Fruit fly (Drosophila melanogaster) whole organism, embryonic: ENCODE measurements around the gene CG42445.

Source experiments
- Bdp1 ChIP-seq: fragments of 200-800 bp; sonication (Bioruptor generic); optimal IDR thresholded peaks from 3 replicates; lab custom pipeline; 2016; ENCODE audit warnings: missing biosample characterization, missing genetic modification characterization
- Bgb ChIP-seq: fragments of 200-800 bp; sonication (Bioruptor generic); IDR thresholded peaks from 2 replicates; pipeline ENCODE4 v1.3.6; 2022; ENCODE audit warnings: missing biosample characterization, missing genetic modification characterization; ENCODE audit not compliant: partially characterized antibody
- CG10274 ChIP-seq: fragments of 200-800 bp; sonication (Bioruptor generic); optimal IDR thresholded peaks from 3 replicates; lab custom pipeline; 2017; ENCODE audit warnings: missing biosample characterization, mild to moderate bottlenecking, missing genetic modification characterization
- CG10654 ChIP-seq: fragments of 200-800 bp; sonication (Bioruptor generic); optimal IDR thresholded peaks from 2 replicates; lab custom pipeline; 2016; ENCODE audit warnings: missing biosample characterization, missing genetic modification characterization
- CG11398 ChIP-seq: fragments of 200-800 bp; sonication (Bioruptor generic); optimal IDR thresholded peaks from 2 replicates; lab custom pipeline; 2016; ENCODE audit warnings: missing biosample characterization, missing genetic modification characterization
- CG11696 ChIP-seq: fragments of 200-800 bp; sonication (Bioruptor generic); IDR thresholded peaks from 2 replicates; pipeline ENCODE4 v1.3.6; 2022; ENCODE audit warnings: missing biosample characterization, missing genetic modification characterization
- CG12071 ChIP-seq: fragments of 200-800 bp; sonication (Bioruptor generic); optimal IDR thresholded peaks from 3 replicates; lab custom pipeline; 2018; ENCODE audit warnings: missing biosample characterization, mild to moderate bottlenecking, missing genetic modification characterization
- CG12659 ChIP-seq: fragments of 200-800 bp; sonication (Bioruptor generic); optimal IDR thresholded peaks from 3 replicates; lab custom pipeline; 2017; ENCODE audit warnings: mild to moderate bottlenecking, missing biosample characterization, missing genetic modification reagents, missing genetic modification characterization
- CG12744 ChIP-seq: fragments of 200-800 bp; sonication (Bioruptor generic); optimal IDR thresholded peaks from 2 replicates; lab custom pipeline; 2016; ENCODE audit warnings: missing biosample characterization, missing genetic modification characterization
- CG1603 ChIP-seq: fragments of 200-800 bp; sonication (Bioruptor generic); optimal IDR thresholded peaks from 2 replicates; lab custom pipeline; 2019; ENCODE audit warnings: missing biosample characterization, mild to moderate bottlenecking, missing genetic modification characterization, moderate library complexity
- CG16813 ChIP-seq: fragments of 200-800 bp; sonication (Bioruptor generic); IDR thresholded peaks from 3 replicates; pipeline ENCODE4 v1.3.6; 2022; ENCODE audit warnings: missing biosample characterization, missing genetic modification characterization; ENCODE audit not compliant: partially characterized antibody
- CG17829 ChIP-seq: fragments of 200-800 bp; optimal IDR thresholded peaks from 2 replicates; lab custom pipeline; 2019; ENCODE audit warnings: missing biosample characterization, mild to moderate bottlenecking, missing genetic modification characterization, moderate library complexity
- CG17912 ChIP-seq: fragments of 200-800 bp; sonication (Bioruptor generic); optimal IDR thresholded peaks from 2 replicates; lab custom pipeline; 2018; ENCODE audit warnings: missing biosample characterization, mild to moderate bottlenecking, missing genetic modification characterization
- CG34376 ChIP-seq: fragments of 200-800 bp; sonication (Bioruptor generic); optimal IDR thresholded peaks from 2 replicates; lab custom pipeline; 2018; ENCODE audit warnings: missing biosample characterization, mild to moderate bottlenecking, missing genetic modification characterization
- CG3838 ChIP-seq: fragments of 200-800 bp; sonication (Bioruptor generic); optimal IDR thresholded peaks from 3 replicates; lab custom pipeline; 2016; ENCODE audit warnings: missing biosample characterization, missing genetic modification characterization
- CG4854 ChIP-seq: fragments of 200-800 bp; sonication (Bioruptor generic); optimal IDR thresholded peaks from 2 replicates; lab custom pipeline; 2016; ENCODE audit warnings: missing biosample characterization, missing genetic modification characterization, inconsistent platforms
- CG7928 ChIP-seq: fragments of 200-800 bp; sonication (Bioruptor generic); optimal IDR thresholded peaks from 2 replicates; lab custom pipeline; 2017; ENCODE audit warnings: missing biosample characterization, mild to moderate bottlenecking, missing genetic modification characterization
- CG8478 ChIP-seq: fragments of >200 bp; optimal IDR thresholded peaks from 2 replicates; lab custom pipeline; 2018
- CG9215 ChIP-seq: fragments of 200-800 bp; sonication (Bioruptor generic); IDR thresholded peaks from 2 replicates; pipeline ENCODE4 v1.3.6; 2022; ENCODE audit warnings: missing biosample characterization, missing genetic modification characterization
- CTCF ChIP-seq: fragments of 200-800 bp; sonication (Bioruptor generic); optimal IDR thresholded peaks from 2 replicates; lab custom pipeline; 2017; ENCODE audit warnings: missing biosample characterization, mild to moderate bottlenecking, missing genetic modification characterization, moderate library complexity
- Dbx ChIP-seq: fragments of 200-800 bp; sonication (Bioruptor generic); IDR thresholded peaks from 3 replicates; pipeline ENCODE4 v1.3.6; 2022; ENCODE audit warnings: missing biosample characterization, missing genetic modification characterization
- Deaf1 ChIP-seq: fragments of 200-800 bp; optimal IDR thresholded peaks from 3 replicates; lab custom pipeline; 2019; ENCODE audit warnings: missing biosample characterization, mild to moderate bottlenecking, missing genetic modification characterization, moderate library complexity
- Dref ChIP-seq: fragments of 200-800 bp; sonication (Bioruptor generic); IDR thresholded peaks from 2 replicates; pipeline ENCODE4 v1.3.6; 2022; ENCODE audit warnings: missing biosample characterization, missing genetic modification characterization
- Fer2 ChIP-seq: fragments of 200-800 bp; sonication (Bioruptor generic); optimal IDR thresholded peaks from 2 replicates; lab custom pipeline; 2018; ENCODE audit warnings: missing biosample characterization, mild to moderate bottlenecking, missing genetic modification characterization, moderate library complexity
- Gug ChIP-seq: fragments of 200-800 bp; sonication (Bioruptor generic); IDR thresholded peaks from 4 replicates; pipeline ENCODE4 v1.3.6; 2022; ENCODE audit warnings: missing biosample characterization, missing genetic modification characterization
- HHEX ChIP-seq: fragments of 200-800 bp; sonication (Bioruptor generic); optimal IDR thresholded peaks from 3 replicates; lab custom pipeline; 2017; ENCODE audit warnings: missing biosample characterization, mild to moderate bottlenecking, missing genetic modification characterization, missing genetic modification reagents
- HLH3B ChIP-seq: fragments of 200-800 bp; sonication (Bioruptor generic); IDR thresholded peaks from 2 replicates; pipeline ENCODE4 v1.3.6; 2022; ENCODE audit warnings: missing biosample characterization, missing genetic modification characterization
- Hr78 ChIP-seq, 2 experiments: fragments of 200-800 bp in 1 of 2; fragments of >200 bp in 1 of 2; sonication (Bioruptor generic) in 1 of 2; optimal IDR thresholded peaks; 2 replicates each; lab custom pipeline; 2017 to 2019; ENCODE audit warnings: missing biosample characterization in 2 of 2, missing genetic modification characterization in 2 of 2, mild to moderate bottlenecking in 1 of 2, moderate library complexity in 1 of 2
- MBD-R2 ChIP-seq: fragments of 200-800 bp; sonication (Bioruptor generic); IDR thresholded peaks from 2 replicates; pipeline ENCODE4 v1.3.6; 2022; ENCODE audit warnings: missing biosample characterization, missing genetic modification characterization
- NK7.1 ChIP-seq: fragments of 200-800 bp; sonication (Bioruptor generic); optimal IDR thresholded peaks from 3 replicates; lab custom pipeline; 2016; ENCODE audit warnings: missing biosample characterization, missing genetic modification characterization
- Pdp1 ChIP-seq, 2 experiments: fragments of 200-800 bp; sonication (Bioruptor generic); optimal IDR thresholded peaks; 3 replicates each; lab custom pipeline; 2016; ENCODE audit warnings: missing biosample characterization in 2 of 2, missing genetic modification characterization in 2 of 2, mild to moderate bottlenecking in 1 of 2, moderate library complexity in 1 of 2
- Sry-δ ChIP-seq: fragments of 200-800 bp; sonication (Bioruptor generic); optimal IDR thresholded peaks from 2 replicates; lab custom pipeline; 2016; ENCODE audit warnings: missing biosample characterization, missing genetic modification characterization
- Taf1 ChIP-seq: fragments of 200-800 bp; sonication (Bioruptor generic); IDR thresholded peaks from 2 replicates; pipeline ENCODE4 v1.3.6; 2022; ENCODE audit warnings: missing biosample characterization, missing genetic modification characterization
- YL-1 ChIP-seq: fragments of 200-800 bp; sonication (Bioruptor generic); optimal IDR thresholded peaks from 3 replicates; lab custom pipeline; 2017; ENCODE audit warnings: missing biosample characterization, mild to moderate bottlenecking, missing genetic modification characterization
- bsh ChIP-seq, 2 experiments: fragments of 200-800 bp; sonication (Bioruptor generic); optimal IDR thresholded peaks; 2 replicates each; lab custom pipeline; 2017 to 2018; ENCODE audit warnings: mild to moderate bottlenecking in 2 of 2, missing biosample characterization in 2 of 2, missing genetic modification characterization in 2 of 2, moderate library complexity in 1 of 2
- cad ChIP-seq: fragments of >200 bp; optimal IDR thresholded peaks from 2 replicates; lab custom pipeline; 2017; ENCODE audit warnings: missing biosample characterization, missing genetic modification characterization
- cas ChIP-seq: fragments of 200-800 bp; sonication (Bioruptor generic); IDR thresholded peaks from 2 replicates; pipeline ENCODE4 v1.3.6; 2022; ENCODE audit warnings: missing biosample characterization, missing genetic modification characterization
- chm ChIP-seq: fragments of 200-800 bp; sonication (Bioruptor generic); IDR thresholded peaks from 2 replicates; pipeline ENCODE4 v1.3.6; 2022; ENCODE audit warnings: missing biosample characterization, missing genetic modification characterization
- crc ChIP-seq: fragments of 200-800 bp; sonication (Bioruptor generic); optimal IDR thresholded peaks from 2 replicates; lab custom pipeline; 2016; ENCODE audit warnings: missing biosample characterization, missing genetic modification characterization
- croc ChIP-seq: fragments of 200-800 bp; sonication (Bioruptor generic); conservative IDR thresholded peaks from 3 replicates; pipeline ENCODE4 v1.3.6; 2022; ENCODE audit warnings: missing biosample characterization, missing genetic modification characterization
- eve ChIP-seq, 2 experiments: fragments of >200 bp; optimal IDR thresholded peaks; 2 replicates each; lab custom pipeline; 2017; ENCODE audit warnings: missing biosample characterization in 2 of 2, missing genetic modification characterization in 2 of 2
- gcm ChIP-seq: fragments of 200-800 bp; sonication (Bioruptor generic); optimal IDR thresholded peaks from 2 replicates; lab custom pipeline; 2019; ENCODE audit warnings: missing biosample characterization, mild to moderate bottlenecking, missing genetic modification characterization, moderate library complexity
- gt ChIP-seq: fragments of 200-800 bp; sonication (Bioruptor generic); IDR thresholded peaks from 2 replicates; pipeline ENCODE4 v1.3.6; 2022; ENCODE audit warnings: missing biosample characterization, missing genetic modification characterization
- jigr1 ChIP-seq: fragments of 200-800 bp; sonication (Bioruptor generic); IDR thresholded peaks from 3 replicates; pipeline ENCODE4 v1.3.6; 2022; ENCODE audit warnings: missing biosample characterization, missing genetic modification characterization
- kni ChIP-seq: fragments of 200-800 bp; sonication (Bioruptor generic); optimal IDR thresholded peaks from 3 replicates; lab custom pipeline; 2017; ENCODE audit warnings: mild to moderate bottlenecking, missing biosample characterization, missing genetic modification reagents, missing genetic modification characterization
- mirr ChIP-seq: fragments of 200-800 bp; sonication (Bioruptor generic); optimal IDR thresholded peaks from 3 replicates; lab custom pipeline; 2018; ENCODE audit warnings: missing biosample characterization, mild to moderate bottlenecking, missing genetic modification characterization
- otp ChIP-seq: fragments of 200-800 bp; sonication (Bioruptor generic); IDR thresholded peaks from 3 replicates; pipeline ENCODE4, ENCODE4 v1.3.6; 2022; ENCODE audit warnings: missing biosample characterization, missing genetic modification characterization
- tll ChIP-seq, 2 experiments: fragments of 200-800 bp in 1 of 2; fragments of >200 bp in 1 of 2; sonication (Bioruptor generic) in 1 of 2; optimal IDR thresholded peaks; 2 replicates each; lab custom pipeline; 2017 to 2019; ENCODE audit warnings: missing biosample characterization in 2 of 2, missing genetic modification characterization in 2 of 2, mild to moderate bottlenecking in 1 of 2, moderate library complexity in 1 of 2
- zen2 ChIP-seq: fragments of 200-800 bp; sonication (Bioruptor generic); IDR thresholded peaks from 3 replicates; pipeline ENCODE4 v1.3.6; 2022; ENCODE audit warnings: missing biosample characterization, missing genetic modification characterization; ENCODE audit not compliant: partially characterized antibody

CG42445 gene

dm6 chr3L:8185263-8186227 lies 26.8 kb upstream of the CG42445 start (continued):
- TF ChIP-seq gt (GFP tag; lab: Robert Waterston, UW) (no peak), crc (no peak), bsh (GFP tag; optimal IDR thresholded peaks at IDR 0.05; lab: Kevin White, UChicago) (peak in 1 of 2 experiments; percentile 34), mirr (peak; percentile 93), CG12744 (GFP tag; lab: Kevin White, UChicago) (no peak), Dbx (GFP tag; lab: Robert Waterston, UW) (no peak), Taf1 (GFP tag; lab: Robert Waterston, UW) (0 out of 2 replicates have a peak, but pooled peaks have one; percentile 38), CG12659 (peak; percentile 33), CG4854 (no peak), CG10654 (GFP tag; lab: Kevin White, UChicago) (no peak), Bgb (GFP tag; lab: Robert Waterston, UW) (no peak; the same call in 1 of the 2 replicates), Deaf1 (tag; lab: Kevin White, UChicago) (peak; percentile 23), MBD-R2 (GFP tag; lab: Robert Waterston, UW) (peak; percentile 6; the same call in 1 of the 2 replicates), CG34376 (peak; percentile 97), CG9215 (GFP tag; lab: Robert Waterston, UW) (peak; percentile 38), chm (GFP tag; lab: Robert Waterston, UW) (no peak), Bdp1 (GFP tag; lab: Kevin White, UChicago) (peak; percentile 3), YL-1 (GFP tag; lab: Kevin White, UChicago) (no peak), CG7928 (GFP tag; lab: Kevin White, UChicago) (no peak), Pdp1 (GFP tag; optimal IDR thresholded peaks at IDR 0.05; lab: Kevin White, UChicago) (peak; percentile 60 to 97), CTCF (GFP tag; lab: Kevin White, UChicago) (no peak), HLH3B (GFP tag; lab: Robert Waterston, UW) (peak; percentile 28; the same call in 1 of the 2 replicates), otp (GFP tag; lab: Robert Waterston, UW) (peak; percentile 3; the same call in 1 of the 3 replicates), Fer2 (tag; lab: Kevin White, UChicago) (peak; percentile 18), Sry-δ (GFP tag; lab: Kevin White, UChicago) (peak; percentile 21), kni (GFP tag; lab: Kevin White, UChicago) (no peak), CG12071 (no peak), CG1603 (tag; lab: Kevin White, UChicago) (peak; percentile 70), eve (GFP tag; optimal IDR thresholded peaks at IDR 0.05; lab: Kevin White, UChicago) (no peak), CG16813 (GFP tag; lab: Robert Waterston, UW) (no peak), jigr1 (no peak), CG11696 (GFP tag; lab: Robert Waterston, UW) (0 out of 2 replicates have a peak, but pooled peaks have one; percentile 8), NK7.1 (no peak), Dref (GFP tag; lab: Robert Waterston, UW) (no peak), tll (GFP tag; optimal IDR thresholded peaks at IDR 0.05; lab: Kevin White, UChicago) (no peak), Hr78 (GFP tag; optimal IDR thresholded peaks at IDR 0.05; lab: Kevin White, UChicago) (peak in 1 of 2 experiments; percentile 60), CG11398 (GFP tag; lab: Kevin White, UChicago) (peak; percentile 46), Gug (GFP tag; lab: Robert Waterston, UW) (peak; percentile 60; the same call in 2 of the 4 replicates), CG8478 (lab: Kevin White, UChicago) (no peak), croc (GFP tag; lab: Robert Waterston, UW) (no peak), gcm (GFP tag; lab: Kevin White, UChicago) (no peak), CG17829 (tag; lab: Kevin White, UChicago) (peak; percentile 32), zen2 (GFP tag; lab: Robert Waterston, UW) (no peak), CG10274 (GFP tag; lab: Kevin White, UChicago) (peak; percentile 8), HHEX (peak; percentile 20), cas (GFP tag; lab: Robert Waterston, UW) (no peak), cad (GFP tag; lab: Kevin White, UChicago) (no peak), CG3838 (GFP tag; lab: Kevin White, UChicago) (no peak), CG17912 (GFP tag; lab: Kevin White, UChicago) (no peak)
